Worm (Caenorhabditis elegans): ENCODE results near the gene ztf-7.

The ztf-7 gene

ce11 chrV:9757884-9758283 is 31.6 kb downstream of the ztf-7 start, which contains the start of gene F58E6.11:
TSS of gene F58E6.11 (minus strand) at chrV:9757984.
- TF ChIP-seq sox-2 (GFP tag; IDR thresholded peaks at IDR 0.05) = no peak
- no peak for TF ChIP-seq T23F11.4 (GFP tag; optimal IDR thresholded peaks at IDR 0.05)
- TF ChIP-seq npax-4 (tag; optimal IDR thresholded peaks at IDR 0.05) = no peak
- no peak for TF ChIP-seq fkh-10 (GFP tag; optimal IDR thresholded peaks at IDR 0.05)
- TF ChIP-seq ref-2 (tag; optimal IDR thresholded peaks at IDR 0.05) = no peak
- TF ChIP-seq lin-11 (tag; optimal IDR thresholded peaks at IDR 0.05) = no peak
- no peak for TF ChIP-seq pqm-1 (tag; optimal IDR thresholded peaks at IDR 0.05)
- no peak for TF ChIP-seq hlh-13 (GFP tag; optimal IDR thresholded peaks at IDR 0.05)
- TF ChIP-seq gmeb-2 (tag; optimal IDR thresholded peaks at IDR 0.05) = no peak
- TF ChIP-seq K09A11.1 (tag; optimal IDR thresholded peaks at IDR 0.05; ENCODE audit: insufficient read depth) = no peak
- no peak for TF ChIP-seq tbx-2 (tag; optimal IDR thresholded peaks at IDR 0.05)
- TF ChIP-seq ztf-16 (tag; optimal IDR thresholded peaks at IDR 0.05) = no peak
- no peak for TF ChIP-seq hlh-30 (tag; optimal IDR thresholded peaks at IDR 0.05; ENCODE audit: insufficient read depth)
- no peak for TF ChIP-seq rnt-1 (tag; optimal IDR thresholded peaks at IDR 0.05)
- TF ChIP-seq ceh-48 (tag; optimal IDR thresholded peaks at IDR 0.05) = no peak

- TF ChIP-seq elt-2 (tag; optimal IDR thresholded peaks at IDR 0.05) (peak; percentile 48), mec-3 (tag; optimal IDR thresholded peaks at IDR 0.05; ENCODE audit: borderline replicate concordance) (no peak)
These were observed 33.3 kb downstream of the ztf-7 start, which contains the start of gene hrg-3 for ce11 chrV:9756242-9756641. TSS of gene hrg-3 (plus strand) at chrV:9756468.

DNA sequence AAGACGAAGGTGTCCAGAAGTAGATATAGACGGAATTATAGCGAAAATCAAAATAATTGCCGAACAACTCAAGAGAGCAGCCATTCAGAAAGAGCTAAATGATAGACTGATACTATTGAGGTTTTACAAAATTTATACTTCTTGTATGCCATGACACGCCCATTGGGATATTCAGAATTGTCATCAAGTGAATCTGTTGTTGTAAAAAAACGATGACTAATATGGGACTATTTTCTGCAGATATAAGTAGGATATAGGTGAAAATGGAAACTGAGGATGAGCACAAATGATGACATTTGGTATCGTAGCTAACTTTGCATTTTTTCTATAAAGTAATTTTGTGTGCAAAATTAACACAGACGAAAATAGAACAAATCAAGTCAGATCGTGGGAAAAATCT is 33.8 kb downstream of the ztf-7 start, which contains the start of gene F58E6.8:
Gene F58E6.8, minus strand, starts transcription at position 101 of the 400 bp plus-strand sequence.
- TF ChIP-seq ceh-18 (tag; optimal IDR thresholded peaks at IDR 0.05) (no peak), madf-2 (tag; optimal IDR thresholded peaks at IDR 0.05) (no peak), C38D4.7 (GFP tag; optimal IDR thresholded peaks at IDR 0.05) (no peak), fkh-6 (tag; optimal IDR thresholded peaks at IDR 0.05) (no peak), K02D7.2 (tag; optimal IDR thresholded peaks at IDR 0.05) (no peak)

DNA sequence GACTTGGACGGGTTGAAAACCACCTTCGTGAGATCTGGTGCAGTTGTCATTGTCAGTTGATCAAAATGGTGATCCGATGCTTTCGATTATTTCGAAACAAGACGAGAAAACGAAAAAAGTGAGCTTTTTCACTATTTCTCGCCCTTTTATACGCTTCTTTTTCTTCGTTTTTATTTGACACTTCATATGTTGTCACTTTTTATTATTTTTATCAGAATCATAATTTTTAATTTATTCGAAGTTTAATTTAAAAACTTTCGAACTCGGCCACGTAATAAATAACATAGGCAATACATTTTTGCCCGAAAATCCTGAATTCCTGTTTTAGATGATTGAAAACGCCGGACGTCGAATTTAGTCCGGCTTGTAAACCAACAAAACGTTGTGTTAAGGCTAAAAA is 35.0 kb downstream of the ztf-7 start, which contains the start of gene F58E6.5:
Gene F58E6.5, minus strand, starts transcription at position 101 of the 400 bp plus-strand sequence.
- no peak for TF ChIP-seq ceh-30 (tag; optimal IDR thresholded peaks at IDR 0.05)
- TF ChIP-seq K02D7.2 (tag; optimal IDR thresholded peaks at IDR 0.05) = no peak

ce11 chrV:9753554-9753953 is 36.0 kb downstream of the ztf-7 start:
- TF ChIP-seq ceh-9 (tag; optimal IDR thresholded peaks at IDR 0.05) (no peak), unc-42 (tag; optimal IDR thresholded peaks at IDR 0.05) (no peak), lim-6 (tag; optimal IDR thresholded peaks at IDR 0.05) (no peak), Y22D7AL.16 (tag; optimal IDR thresholded peaks at IDR 0.05) (no peak), sox-2 (GFP tag; IDR thresholded peaks at IDR 0.05) (no peak), pat-9 (tag; optimal IDR thresholded peaks at IDR 0.05) (no peak), ama-1 (optimal IDR thresholded peaks at IDR 0.05) (no peak), K09A11.1 (tag; optimal IDR thresholded peaks at IDR 0.05; ENCODE audit: insufficient read depth) (no peak), fkh-6 (tag; optimal IDR thresholded peaks at IDR 0.05) (no peak), ztf-16 (tag; optimal IDR thresholded peaks at IDR 0.05) (no peak), sdc-2 (tag; optimal IDR thresholded peaks at IDR 0.05) (no peak), ref-2 (tag; optimal IDR thresholded peaks at IDR 0.05) (no peak), rnt-1 (tag; optimal IDR thresholded peaks at IDR 0.05) (no peak), pros-1 (tag; optimal IDR thresholded peaks at IDR 0.05) (no peak), nfya-1 (tag; optimal IDR thresholded peaks at IDR 0.05) (no peak), ceh-19 (GFP tag; optimal IDR thresholded peaks at IDR 0.05) (no peak)

- no peak for TF ChIP-seq ets-4 (tag; optimal IDR thresholded peaks at IDR 0.05)
- no peak for TF ChIP-seq sox-2 (GFP tag; IDR thresholded peaks at IDR 0.05)
- no peak for TF ChIP-seq ceh-45 (GFP tag; IDR thresholded peaks at IDR 0.05)
- no peak for TF ChIP-seq ceh-31 (tag; optimal IDR thresholded peaks at IDR 0.05)
- TF ChIP-seq eyg-1 (tag; optimal IDR thresholded peaks at IDR 0.05) = no peak
- no peak for TF ChIP-seq hlh-13 (GFP tag; optimal IDR thresholded peaks at IDR 0.05)
- no peak for TF ChIP-seq sdc-2 (tag; optimal IDR thresholded peaks at IDR 0.05)
- TF ChIP-seq madf-2 (tag; optimal IDR thresholded peaks at IDR 0.05) = no peak
- TF ChIP-seq che-1 (tag; optimal IDR thresholded peaks at IDR 0.05) = no peak
- no peak for TF ChIP-seq zip-5 (tag; optimal IDR thresholded peaks at IDR 0.05)
- no peak for TF ChIP-seq gmeb-2 (tag; optimal IDR thresholded peaks at IDR 0.05)
These were observed 36.6 kb downstream of the ztf-7 start, which contains the start of gene F58E6.6 for ce11 chrV:9752918-9753317. TSS of gene F58E6.6 (minus strand) at chrV:9753018.
